Fruit fly (Drosophila melanogaster) whole organism: ENCODE results near the gene CG8813.

Experiments
- CG8478 ChIP-seq: fragments of >200 bp; optimal IDR thresholded peaks from 2 replicates; lab custom pipeline; 2018; ENCODE audit warnings: inconsistent platforms
- EcR ChIP-seq, 2 experiments: fragments of >200 bp; optimal IDR thresholded peaks; 2 replicates each; lab custom pipeline; 2017; ENCODE audit warnings: missing biosample characterization in 2 of 2, missing genetic modification characterization in 2 of 2, missing genetic modification reagents in 2 of 2
- pan ChIP-seq: fragments of >200 bp; optimal IDR thresholded peaks from 2 replicates; lab custom pipeline; 2017
- psq ChIP-seq: fragments of >200 bp; optimal IDR thresholded peaks from 2 replicates; lab custom pipeline; 2017
- usp ChIP-seq: fragments of >200 bp; optimal IDR thresholded peaks from 2 replicates; lab custom pipeline; 2017; ENCODE audit warnings: missing biosample characterization, missing genetic modification characterization, mixed read lengths

DNA sequence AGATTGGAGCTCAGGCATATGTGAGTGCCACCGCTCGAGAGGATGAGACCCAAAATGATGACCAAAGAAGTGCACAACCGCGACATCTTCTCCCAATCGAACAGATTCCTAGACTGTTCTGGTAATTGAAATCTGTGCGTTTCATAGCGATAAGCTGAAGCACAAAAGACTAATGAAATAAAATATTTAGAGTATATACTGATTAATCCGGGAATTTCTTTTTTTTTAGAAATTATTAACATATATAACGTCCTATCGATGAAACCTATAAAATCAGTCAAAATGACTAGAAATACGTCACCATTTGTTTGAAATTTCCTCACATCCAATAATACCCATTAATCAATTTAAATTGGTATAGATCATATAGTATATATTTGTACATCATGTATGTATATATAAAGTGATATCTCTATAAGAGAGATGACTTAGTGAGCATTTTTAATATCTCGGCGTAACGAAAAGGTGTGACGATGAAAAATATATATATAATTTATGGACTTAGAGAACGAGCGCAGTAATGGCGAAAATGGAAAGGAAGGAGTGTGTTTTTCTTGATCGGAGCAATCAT, 22.3 kb upstream of the CG8813 start, which contains the start of the genes CG3117 and CG2983:
- TF ChIP-seq psq (lab: Kevin White, UChicago) (no peak), EcR (GFP tag; optimal IDR thresholded peaks at IDR 0.05; lab: Kevin White, UChicago) (no peak), CG8478 (no peak), usp (GFP tag; lab: Kevin White, UChicago) (no peak), pan (lab: Kevin White, UChicago) (no peak)
